Fruit fly (Drosophila melanogaster) whole organism, embryonic: ENCODE data around the gene CheB38b.

Experiments
- CG11560 ChIP-seq: fragments of 200-800 bp; sonication (Bioruptor generic); IDR thresholded peaks from 3 replicates; pipeline ENCODE4 v1.3.6; 2022; ENCODE audit warnings: missing biosample characterization, missing genetic modification characterization
- CG12299 ChIP-seq: fragments of 200-800 bp; sonication (Bioruptor generic); optimal IDR thresholded peaks from 2 replicates; lab custom pipeline; 2018; ENCODE audit warnings: missing biosample characterization, mild to moderate bottlenecking, missing genetic modification characterization
- CG13894 ChIP-seq: fragments of 200-800 bp; sonication (Bioruptor generic); optimal IDR thresholded peaks from 3 replicates; lab custom pipeline; 2018; ENCODE audit warnings: missing biosample characterization, mild to moderate bottlenecking, missing genetic modification characterization, moderate library complexity
- CG14710 ChIP-seq: fragments of 200-800 bp; sonication (Bioruptor generic); optimal IDR thresholded peaks from 3 replicates; lab custom pipeline; 2019; ENCODE audit warnings: missing biosample characterization, mild to moderate bottlenecking, missing genetic modification characterization, moderate library complexity
- CG14965 ChIP-seq: fragments of 200-800 bp; sonication (Bioruptor generic); optimal IDR thresholded peaks from 2 replicates; lab custom pipeline; 2016; ENCODE audit warnings: missing biosample characterization, missing genetic modification characterization, borderline replicate concordance
- CG17568 ChIP-seq: fragments of 200-800 bp; sonication (Bioruptor generic); optimal IDR thresholded peaks from 2 replicates; lab custom pipeline; 2018; ENCODE audit warnings: missing biosample characterization, mild to moderate bottlenecking, missing genetic modification characterization, moderate library complexity
- CG31388 ChIP-seq: fragments of 200-800 bp; sonication (Bioruptor generic); optimal IDR thresholded peaks from 2 replicates; lab custom pipeline; 2016; ENCODE audit warnings: missing biosample characterization, missing genetic modification characterization
- CG3163 ChIP-seq: fragments of 200-800 bp; sonication (Bioruptor generic); optimal IDR thresholded peaks from 3 replicates; lab custom pipeline; 2016; ENCODE audit warnings: missing biosample characterization, missing genetic modification characterization
- CG33557 ChIP-seq: fragments of 200-800 bp; sonication (Bioruptor generic); optimal IDR thresholded peaks from 2 replicates; lab custom pipeline; 2019; ENCODE audit warnings: missing biosample characterization, mild to moderate bottlenecking, missing genetic modification characterization, moderate library complexity
- CG5180 ChIP-seq: fragments of 200-800 bp; sonication (Bioruptor generic); optimal IDR thresholded peaks from 3 replicates; lab custom pipeline; 2017; ENCODE audit warnings: missing biosample characterization, missing genetic modification characterization, mild to moderate bottlenecking, moderate library complexity, missing genetic modification reagents
- CG6765 ChIP-seq: fragments of 200-800 bp; sonication (Bioruptor generic); optimal IDR thresholded peaks from 3 replicates; lab custom pipeline; 2017; ENCODE audit warnings: missing biosample characterization, mild to moderate bottlenecking, missing genetic modification characterization
- CG8290 ChIP-seq, 3 experiments: fragments of 200-800 bp; sonication (Bioruptor generic); optimal IDR thresholded peaks; 2 replicates each; lab custom pipeline; 2016 to 2019; ENCODE audit warnings: missing biosample characterization in 3 of 3, missing genetic modification characterization in 3 of 3, mild to moderate bottlenecking in 2 of 3, moderate library complexity in 1 of 3
- CG9817 ChIP-seq: fragments of 200-800 bp; sonication (Bioruptor generic); optimal IDR thresholded peaks from 2 replicates; lab custom pipeline; 2018; ENCODE audit warnings: missing biosample characterization, mild to moderate bottlenecking, missing genetic modification characterization, moderate library complexity
- D19A ChIP-seq: fragments of 200-800 bp; optimal IDR thresholded peaks from 3 replicates; lab custom pipeline; 2019; ENCODE audit warnings: missing biosample characterization, mild to moderate bottlenecking, missing genetic modification characterization, moderate library complexity
- Elba2 ChIP-seq: fragments of 200-800 bp; sonication (Bioruptor generic); optimal IDR thresholded peaks from 3 replicates; lab custom pipeline; 2016; ENCODE audit warnings: missing biosample characterization, missing genetic modification characterization
- Med ChIP-seq: fragments of 200-800 bp; sonication (Bioruptor generic); peaks from one replicate; lab custom pipeline; 2016; ENCODE audit warnings: missing biosample characterization, missing genetic modification characterization, mild to moderate bottlenecking, inconsistent platforms, moderate library complexity
- Ssrp ChIP-seq: fragments of 200-800 bp; sonication (Bioruptor generic); optimal IDR thresholded peaks from 2 replicates; lab custom pipeline; 2018; ENCODE audit warnings: missing biosample characterization, mild to moderate bottlenecking, missing genetic modification characterization, moderate library complexity
- Trl ChIP-seq, 3 experiments: fragments of >200 bp in 2 of 3; fragments of 200-800 bp in 1 of 3; sonication (Bioruptor generic) in 1 of 3; optimal IDR thresholded peaks; 2 replicates in 1 of 3; 3 replicates in 2 of 3; lab custom pipeline; 2016 to 2017; ENCODE audit warnings: missing biosample characterization in 1 of 3, missing genetic modification characterization in 1 of 3
- chinmo ChIP-seq: fragments of 200-800 bp; sonication (Bioruptor generic); IDR thresholded peaks from 4 replicates; pipeline ENCODE4 v1.3.6; 2022; ENCODE audit warnings: missing biosample characterization, missing genetic modification characterization; ENCODE audit not compliant: partially characterized antibody
- ci ChIP-seq: fragments of 200-800 bp; sonication (Bioruptor generic); IDR thresholded peaks from 3 replicates; pipeline ENCODE4 v1.3.6; 2022; ENCODE audit warnings: missing biosample characterization, missing genetic modification characterization
- cwo ChIP-seq: fragments of 200-800 bp; sonication (Bioruptor generic); optimal IDR thresholded peaks from 3 replicates; lab custom pipeline; 2017; ENCODE audit warnings: missing biosample characterization, missing genetic modification characterization, mild to moderate bottlenecking, moderate library complexity, missing genetic modification reagents
- disco-r ChIP-seq: fragments of 200-800 bp; sonication (Bioruptor generic); optimal IDR thresholded peaks from 2 replicates; lab custom pipeline; 2016; ENCODE audit warnings: missing biosample characterization, missing genetic modification characterization
- eve ChIP-seq, 2 experiments: fragments of >200 bp; optimal IDR thresholded peaks; 2 replicates each; lab custom pipeline; 2017; ENCODE audit warnings: missing biosample characterization in 2 of 2, missing genetic modification characterization in 2 of 2
- exex ChIP-seq: fragments of 200-800 bp; sonication (Bioruptor generic); optimal IDR thresholded peaks from 4 replicates; lab custom pipeline; 2018; ENCODE audit warnings: missing biosample characterization, mild to moderate bottlenecking, missing genetic modification characterization, moderate library complexity
- gem ChIP-seq: fragments of 200-800 bp; sonication (Bioruptor generic); optimal IDR thresholded peaks from 2 replicates; lab custom pipeline; 2019; ENCODE audit warnings: missing biosample characterization, mild to moderate bottlenecking, missing genetic modification characterization, moderate library complexity
- grau ChIP-seq: fragments of 200-800 bp; optimal IDR thresholded peaks from 3 replicates; lab custom pipeline; 2019; ENCODE audit warnings: missing biosample characterization, mild to moderate bottlenecking, missing genetic modification characterization, moderate library complexity
- gsb-n ChIP-seq: fragments of 200-800 bp; sonication (Bioruptor generic); optimal IDR thresholded peaks from 3 replicates; lab custom pipeline; 2018; ENCODE audit warnings: missing biosample characterization, mild to moderate bottlenecking, missing genetic modification characterization
- h ChIP-seq: fragments of >200 bp; optimal IDR thresholded peaks from 2 replicates; lab custom pipeline; 2017
- insv ChIP-seq, 2 experiments: fragments of 200-800 bp; sonication (Bioruptor generic); optimal IDR thresholded peaks; 3 replicates each; lab custom pipeline; 2016 to 2018; ENCODE audit warnings: missing biosample characterization in 2 of 2, missing genetic modification characterization in 2 of 2
- rib ChIP-seq: fragments of 200-800 bp; sonication (Bioruptor generic); IDR thresholded peaks from 2 replicates; pipeline ENCODE4 v1.3.6; 2022; ENCODE audit warnings: missing biosample characterization, missing genetic modification characterization
- sc ChIP-seq, 3 experiments: fragments of >200 bp in 2 of 3; fragments of 200-800 bp in 1 of 3; sonication (Bioruptor generic) in 1 of 3; optimal IDR thresholded peaks; 2 replicates in 2 of 3; 3 replicates in 1 of 3; lab custom pipeline; 2017; ENCODE audit warnings: mild to moderate bottlenecking in 1 of 3, missing biosample characterization in 1 of 3, missing genetic modification characterization in 1 of 3, missing genetic modification reagents in 1 of 3
- sd ChIP-seq: fragments of 200-800 bp; sonication (Bioruptor generic); optimal IDR thresholded peaks from 3 replicates; lab custom pipeline; 2018; ENCODE audit warnings: missing biosample characterization, mild to moderate bottlenecking, missing genetic modification characterization, moderate library complexity
- sug ChIP-seq: fragments of 200-800 bp; optimal IDR thresholded peaks from 2 replicates; lab custom pipeline; 2019; ENCODE audit warnings: missing biosample characterization, mild to moderate bottlenecking, missing genetic modification characterization, moderate library complexity
- tap ChIP-seq: fragments of 200-800 bp; optimal IDR thresholded peaks from 3 replicates; lab custom pipeline; 2019; ENCODE audit warnings: missing biosample characterization, mild to moderate bottlenecking, missing genetic modification characterization, moderate library complexity
- tna ChIP-seq: fragments of 200-800 bp; sonication (Bioruptor generic); IDR thresholded peaks from 2 replicates; pipeline ENCODE4 v1.3.6; 2022; ENCODE audit warnings: missing biosample characterization, missing genetic modification characterization; ENCODE audit not compliant: partially characterized antibody
- z ChIP-seq: fragments of 200-800 bp; sonication (Bioruptor generic); IDR thresholded peaks from 3 replicates; pipeline ENCODE4 v1.3.6; 2022; ENCODE audit warnings: missing biosample characterization, missing genetic modification characterization

The CheB38b gene

dm6 chr2L:20824136-20824789, 7.2 kb upstream of the CheB38b start:
- TF ChIP-seq ci (GFP tag; lab: Robert Waterston, UW) (no peak), D19A (tag; lab: Kevin White, UChicago) (no peak), sc (optimal IDR thresholded peaks at IDR 0.05; lab: Kevin White, UChicago) (no peak), sc (GFP tag; optimal IDR thresholded peaks at IDR 0.05; lab: Kevin White, UChicago) (no peak), CG33557 (no peak), h (lab: Kevin White, UChicago) (no peak), gsb-n (tag; lab: Kevin White, UChicago) (no peak), tna (GFP tag; lab: Robert Waterston, UW) (no peak), eve (GFP tag; optimal IDR thresholded peaks at IDR 0.05; lab: Kevin White, UChicago) (peak in 1 of 2 experiments; percentile 53), z (GFP tag; lab: Robert Waterston, UW) (no peak), CG13894 (tag; lab: Kevin White, UChicago) (peak; percentile 23), CG9817 (tag; lab: Kevin White, UChicago) (no peak), CG14710 (tag; lab: Kevin White, UChicago) (no peak), CG31388 (GFP tag; lab: Kevin White, UChicago) (no peak), cwo (GFP tag; lab: Kevin White, UChicago) (no peak), chinmo (GFP tag; lab: Robert Waterston, UW) (0 out of 4 replicates have a peak, but pooled peaks have one; percentile 6), CG17568 (GFP tag; lab: Kevin White, UChicago) (peak; percentile 7), exex (peak; percentile 23), CG5180 (GFP tag; lab: Kevin White, UChicago) (no peak), CG8290 (GFP tag; optimal IDR thresholded peaks at IDR 0.05; lab: Kevin White, UChicago) (no peak), CG8290 (tag; optimal IDR thresholded peaks at IDR 0.05; lab: Kevin White, UChicago) (peak in 1 of 2 experiments; percentile 15), sd (tag; lab: Kevin White, UChicago) (peak; percentile 44), tap (tag; lab: Kevin White, UChicago) (no peak), CG3163 (GFP tag; lab: Kevin White, UChicago) (peak; percentile 78), CG14965 (no peak), CG6765 (GFP tag; lab: Kevin White, UChicago) (peak; percentile 28), CG12299 (no peak), rib (0 out of 2 replicates have a peak, but pooled peaks have one; percentile 24), Trl (optimal IDR thresholded peaks at IDR 0.05; lab: Kevin White, UChicago) (peak; percentile 23 to 61), Trl (GFP tag; optimal IDR thresholded peaks at IDR 0.05; lab: Kevin White, UChicago) (no peak), Elba2 (GFP tag; lab: Kevin White, UChicago) (no peak), CG11560 (tag; lab: Robert Waterston, UW) (no peak), sug (peak; percentile 7), disco-r (GFP tag; lab: Kevin White, UChicago) (no peak), Ssrp (tag; lab: Kevin White, UChicago) (no peak), grau (tag; lab: Kevin White, UChicago) (peak; percentile 7), gem (tag; lab: Kevin White, UChicago) (peak; percentile 4), Med (GFP tag; lab: Kevin White, UChicago) (peak; percentile 60), insv (GFP tag; optimal IDR thresholded peaks at IDR 0.05; lab: Kevin White, UChicago) (no peak)
